Fruit fly (Drosophila melanogaster): ENCODE measurements around the gene muc.

The muc gene

DNA sequence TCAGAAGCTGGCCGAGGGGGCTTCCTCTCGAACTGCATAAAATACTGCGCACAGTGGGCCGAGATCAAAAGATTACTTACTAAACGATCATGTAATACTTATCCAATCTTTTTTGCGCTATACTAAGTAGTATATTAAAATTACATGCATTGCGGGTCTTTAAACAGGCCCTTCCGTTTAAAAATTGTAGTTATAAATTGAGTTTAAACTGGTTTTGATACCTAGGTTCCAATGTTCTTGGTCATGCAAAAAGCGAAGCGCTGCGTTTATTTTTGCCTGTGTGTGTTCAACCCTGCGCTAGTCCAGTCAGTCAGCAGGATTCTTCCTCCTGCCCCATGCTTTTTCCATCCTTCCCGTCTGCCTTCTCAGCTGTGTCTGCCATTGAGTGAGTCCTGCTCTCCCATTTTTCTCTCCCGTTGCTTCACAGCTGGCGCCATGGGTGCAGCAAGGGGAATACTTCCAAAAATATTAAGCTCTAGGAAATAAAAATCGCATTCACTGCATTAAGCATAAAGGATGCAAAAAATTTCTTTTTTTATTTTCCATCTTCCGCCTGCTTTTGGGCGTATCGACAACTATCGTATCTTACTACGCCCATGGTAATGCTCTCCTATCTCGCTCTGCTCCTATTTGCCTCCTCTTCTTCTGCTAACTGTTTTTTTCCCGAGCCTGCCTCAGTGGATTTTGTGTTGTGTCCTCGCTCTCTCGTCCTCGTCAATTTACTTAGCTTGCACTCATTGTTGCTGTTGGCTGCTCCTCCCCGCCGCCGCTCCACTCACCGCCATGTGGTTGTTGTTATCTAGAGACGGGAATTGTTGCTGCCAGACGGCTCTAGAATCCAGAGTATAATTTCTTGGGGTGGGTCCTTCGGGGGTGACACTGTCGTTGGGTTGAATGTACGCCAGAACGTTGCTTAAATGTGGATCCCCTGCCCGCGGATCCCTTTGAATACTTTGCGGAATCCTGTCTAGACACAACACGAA lies 6.1 kb upstream of the muc start (continued):
- TF ChIP-seq tll (GFP tag; optimal IDR thresholded peaks at IDR 0.05) (no peak), CG32772 (GFP tag; IDR thresholded peaks at IDR 0.05) (peak; percentile 57), Drgx (GFP tag; IDR thresholded peaks at IDR 0.05) (peak; percentile 71), fd3F (GFP tag; optimal IDR thresholded peaks at IDR 0.05) (peak; percentile 55), ap (GFP tag; IDR thresholded peaks at IDR 0.05) (no peak), CG8089 (GFP tag; optimal IDR thresholded peaks at IDR 0.05) (peak; percentile 42), Fer2 (tag; optimal IDR thresholded peaks at IDR 0.05) (no peak), CG8924 (tag; optimal IDR thresholded peaks at IDR 0.05) (peak; percentile 52), Hmr (GFP tag; optimal IDR thresholded peaks at IDR 0.05) (peak; percentile 91), NK7.1 (GFP tag; optimal IDR thresholded peaks at IDR 0.05) (peak; percentile 50), usp (GFP tag; optimal IDR thresholded peaks at IDR 0.05) (no peak), ash1 (GFP tag; optimal IDR thresholded peaks at IDR 0.05) (no peak), CG11696 (GFP tag; IDR thresholded peaks at IDR 0.05) (no peak), CG2129 (GFP tag; IDR thresholded peaks at IDR 0.05; ENCODE audit: partially characterized antibody) (no peak), hbn (GFP tag; IDR thresholded peaks at IDR 0.05; ENCODE audit: partially characterized antibody) (no peak), pb (GFP tag; optimal IDR thresholded peaks at IDR 0.05) (peak; percentile 28), CG9727 (GFP tag; optimal IDR thresholded peaks at IDR 0.05) (peak; percentile 75), slou (GFP tag; optimal IDR thresholded peaks at IDR 0.05) (peak; percentile 61), slbo (GFP tag; IDR thresholded peaks at IDR 0.05) (peak; percentile 92), GATAe (GFP tag; conservative IDR thresholded peaks at IDR 0.05) (no peak), ftz-f1 (GFP tag; optimal IDR thresholded peaks at IDR 0.05) (no peak), NC2β (GFP tag; optimal IDR thresholded peaks at IDR 0.05) (peak; percentile 66), CG32767 (GFP tag; IDR thresholded peaks at IDR 0.05) (no peak), CG31224 (GFP tag; IDR thresholded peaks at IDR 0.05) (peak; percentile 65), CG6813 (GFP tag; optimal IDR thresholded peaks at IDR 0.05) (peak; percentile 52), CG43689 (GFP tag; IDR thresholded peaks at IDR 0.05) (no peak), CG14667 (GFP tag; IDR thresholded peaks at IDR 0.05) (peak; percentile 60), peb (GFP tag; IDR thresholded peaks at IDR 0.05) (no peak), Asciz (GFP tag; optimal IDR thresholded peaks at IDR 0.05) (no peak), CG12236 (GFP tag; optimal IDR thresholded peaks at IDR 0.05) (no peak), al (GFP tag; IDR thresholded peaks at IDR 0.05) (peak; percentile 67), CG3065 (GFP tag; optimal IDR thresholded peaks at IDR 0.05) (no peak), Hr39 (optimal IDR thresholded peaks at IDR 0.05) (no peak), CG17361 (GFP tag; IDR thresholded peaks at IDR 0.05) (peak; percentile 47; the same call in 1 of the 3 replicates), Bdp1 (GFP tag; optimal IDR thresholded peaks at IDR 0.05) (peak; percentile 35), wek (GFP tag; optimal IDR thresholded peaks at IDR 0.05) (no peak), CG17568 (GFP tag; optimal IDR thresholded peaks at IDR 0.05) (no peak), CG2199 (GFP tag; IDR thresholded peaks at IDR 0.05) (no peak), Hmx (GFP tag; optimal IDR thresholded peaks at IDR 0.05) (no peak), chm (GFP tag; IDR thresholded peaks at IDR 0.05) (peak; percentile 81), CG18011 (GFP tag; optimal IDR thresholded peaks at IDR 0.05) (no peak), CG15601 (tag; optimal IDR thresholded peaks at IDR 0.05) (no peak), CG7745 (tag; optimal IDR thresholded peaks at IDR 0.05) (no peak), jing (GFP tag; optimal IDR thresholded peaks at IDR 0.05) (no peak), pita (GFP tag; optimal IDR thresholded peaks at IDR 0.05) (no peak), grau (tag; optimal IDR thresholded peaks at IDR 0.05) (peak; percentile 75), CG6272 (GFP tag; IDR thresholded peaks at IDR 0.05) (peak; percentile 67), Lpt (GFP tag; optimal IDR thresholded peaks at IDR 0.05) (no peak), tx (GFP tag; optimal IDR thresholded peaks at IDR 0.05) (peak; percentile 68), CG16779 (GFP tag; IDR thresholded peaks at IDR 0.05) (peak; percentile 63; the same call in 1 of the 2 replicates)

Data from whole organism, embryonic.